Fruit fly (Drosophila melanogaster): ENCODE data around the gene VAChT.

Gene VAChT

dm6 chr3R:18758548-18759257 is 53.4 kb downstream of the VAChT start, which contains the start of gene Epg5 (continued):
- TF ChIP-seq CG34376 (GFP tag; optimal IDR thresholded peaks at IDR 0.05): no peak
- TF ChIP-seq CG4404 (GFP tag; IDR thresholded peaks at IDR 0.05): peak; percentile 63
- peak; percentile 61 for TF ChIP-seq CG14441 (GFP tag; IDR thresholded peaks at IDR 0.05)
- peak; percentile 38 for TF ChIP-seq tx (GFP tag; optimal IDR thresholded peaks at IDR 0.05)
- TF ChIP-seq shn (GFP tag; optimal IDR thresholded peaks at IDR 0.05): peak; percentile 71
- no peak for TF ChIP-seq cwo (GFP tag; optimal IDR thresholded peaks at IDR 0.05)
- no peak for TF ChIP-seq CG5953 (GFP tag; IDR thresholded peaks at IDR 0.05)
- no peak for TF ChIP-seq dan (GFP tag; IDR thresholded peaks at IDR 0.05)
- no peak for TF ChIP-seq disco-r (GFP tag; optimal IDR thresholded peaks at IDR 0.05)
- peak; percentile 69 for TF ChIP-seq Dad (GFP tag; optimal IDR thresholded peaks at IDR 0.05)
- TF ChIP-seq CG11695 (GFP tag; IDR thresholded peaks at IDR 0.05): no peak
- peak; percentile 61; the same call in 2 of the 3 replicates for TF ChIP-seq Optix (GFP tag; IDR thresholded peaks at IDR 0.05)
- peak; percentile 89 for TF ChIP-seq lilli (GFP tag; optimal IDR thresholded peaks at IDR 0.05)
- TF ChIP-seq Bgb (GFP tag; IDR thresholded peaks at IDR 0.05; ENCODE audit: partially characterized antibody): peak; percentile 96
- peak; percentile 30 for TF ChIP-seq CG30431 (GFP tag; optimal IDR thresholded peaks at IDR 0.05)
- TF ChIP-seq tin (GFP tag; optimal IDR thresholded peaks at IDR 0.05): peak; percentile 74
- TF ChIP-seq CG7928 (GFP tag; optimal IDR thresholded peaks at IDR 0.05): peak; percentile 93
- no peak for TF ChIP-seq cas (GFP tag; IDR thresholded peaks at IDR 0.05)
- peak; percentile 67 for TF ChIP-seq CG9437 (GFP tag; optimal IDR thresholded peaks at IDR 0.05)
- no peak for TF ChIP-seq CG14710 (tag; optimal IDR thresholded peaks at IDR 0.05)
- no peak for TF ChIP-seq Oaz (GFP tag; IDR thresholded peaks at IDR 0.05)
- TF ChIP-seq Sry-β (GFP tag; optimal IDR thresholded peaks at IDR 0.05): peak; percentile 26
- TF ChIP-seq nerfin-1 (tag; optimal IDR thresholded peaks at IDR 0.05): no peak
- TF ChIP-seq tio (GFP tag; optimal IDR thresholded peaks at IDR 0.05): no peak
- TF ChIP-seq CG33213 (GFP tag; optimal IDR thresholded peaks at IDR 0.05): peak; percentile 45
- peak; percentile 83 for TF ChIP-seq Ptx1 (GFP tag; IDR thresholded peaks at IDR 0.05)
- TF ChIP-seq fru (optimal IDR thresholded peaks at IDR 0.05): no peak
- peak; percentile 47; the same call in 1 of the 2 replicates for TF ChIP-seq Adf1 (GFP tag; IDR thresholded peaks at IDR 0.05)
- peak; percentile 64 for TF ChIP-seq ab (GFP tag; optimal IDR thresholded peaks at IDR 0.05)
- peak; percentile 75 for TF ChIP-seq CG12942 (GFP tag; optimal IDR thresholded peaks at IDR 0.05)
- peak; percentile 73 for TF ChIP-seq Antp (GFP tag; optimal IDR thresholded peaks at IDR 0.05)
- peak; percentile 71 for TF ChIP-seq CG15696 (tag; optimal IDR thresholded peaks at IDR 0.05)
- TF ChIP-seq CG17829 (tag; optimal IDR thresholded peaks at IDR 0.05): no peak
- peak; percentile 71 for TF ChIP-seq CG13775 (GFP tag; optimal IDR thresholded peaks at IDR 0.05)
- TF ChIP-seq gsb-n (tag; optimal IDR thresholded peaks at IDR 0.05): no peak
- TF ChIP-seq CG9932 (GFP tag; IDR thresholded peaks at IDR 0.05): peak; percentile 94
- TF ChIP-seq CG10431 (GFP tag; optimal IDR thresholded peaks at IDR 0.05): no peak
- peak; percentile 99 for TF ChIP-seq CG13287 (GFP tag; IDR thresholded peaks at IDR 0.05; ENCODE audit: partially characterized antibody)
- TF ChIP-seq exex (tag; optimal IDR thresholded peaks at IDR 0.05): no peak
- no peak for TF ChIP-seq CG8359 (GFP tag; optimal IDR thresholded peaks at IDR 0.05; ENCODE audit: borderline replicate concordance)
- TF ChIP-seq bsh (GFP tag; optimal IDR thresholded peaks at IDR 0.05): no peak
- TF ChIP-seq CG2202 (tag; optimal IDR thresholded peaks at IDR 0.05): no peak
- TF ChIP-seq CG10274 (GFP tag; optimal IDR thresholded peaks at IDR 0.05): no peak
- TF ChIP-seq CG12659 (GFP tag; optimal IDR thresholded peaks at IDR 0.05): peak; percentile 73
- TF ChIP-seq Dip2 (GFP tag; IDR thresholded peaks at IDR 0.05): no peak
- TF ChIP-seq CG16779 (GFP tag; IDR thresholded peaks at IDR 0.05): no peak
- TF ChIP-seq CG1529 (GFP tag; optimal IDR thresholded peaks at IDR 0.05): no peak
- no peak for TF ChIP-seq CG2875 (GFP tag; optimal IDR thresholded peaks at IDR 0.05)
- no peak for TF ChIP-seq CG11723 (GFP tag; optimal IDR thresholded peaks at IDR 0.05)
- peak; percentile 54 for TF ChIP-seq CG18619 (GFP tag; optimal IDR thresholded peaks at IDR 0.05)

All from whole organism, embryonic.